ENCODE assay signal across 2 fruit fly cellular contexts in the genomic region with DNA sequence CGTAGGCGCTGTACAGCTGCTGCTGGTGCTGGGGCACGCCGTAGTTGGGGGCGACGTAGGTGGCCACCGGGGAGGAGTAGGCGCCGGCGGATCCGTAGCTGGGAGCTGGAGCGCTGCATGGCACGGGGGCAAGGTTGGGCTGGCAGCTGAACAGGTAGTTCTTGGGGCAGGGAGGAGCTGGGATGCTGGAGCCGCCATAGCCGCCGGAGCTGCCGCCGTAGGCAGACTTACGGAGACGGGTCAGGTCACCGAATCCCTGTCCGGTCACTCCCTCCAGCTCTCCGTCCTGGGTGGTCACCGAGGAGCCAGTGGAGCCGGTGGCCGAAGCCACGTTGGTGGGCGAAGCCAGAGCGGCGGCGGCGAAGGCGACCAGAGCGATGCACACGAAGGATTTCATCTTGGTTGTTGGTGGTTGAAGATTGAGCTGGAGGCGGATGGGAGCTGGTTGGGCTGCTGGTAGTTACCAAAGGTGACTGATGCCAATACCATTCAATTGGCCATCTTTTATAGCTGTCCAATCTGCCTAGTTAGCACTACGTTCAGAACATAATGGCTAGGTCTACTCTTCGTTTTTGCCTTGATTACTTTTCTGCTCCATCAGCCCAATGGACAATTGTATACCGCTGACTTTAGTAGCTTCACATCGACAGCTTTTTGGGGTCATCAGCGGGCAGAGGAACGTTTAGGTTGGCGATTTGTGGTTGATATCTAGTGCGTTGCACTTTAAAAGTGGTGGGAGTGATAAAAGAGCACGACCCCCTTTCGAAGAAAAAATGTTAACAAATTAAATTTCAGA.
TF ChIP-seq lines count a peak whose summit lies in the region.

A gene (minus strand): TSS at position 478 of the 796 bp plus-strand sequence.

- TF ChIP-seq CTCF in whole organism, embryonic (GFP tag; optimal IDR thresholded peaks at IDR 0.05; lab: Kevin White, UChicago), result no peak

TF ChIP-seq in whole organism, adult, 20 proteins besides CTCF, POLR2A, EP300 and RAD21:
- no peak for TF ChIP-seq cnc (optimal IDR thresholded peaks at IDR 0.05; lab: Kevin White, UChicago)
- no peak for TF ChIP-seq ovo (GFP tag; optimal IDR thresholded peaks at IDR 0.05; lab: Kevin White, UChicago)
- TF ChIP-seq Clk (GFP tag; optimal IDR thresholded peaks at IDR 0.05; lab: Kevin White, UChicago), result no peak
- no peak for TF ChIP-seq CG14711 (tag; optimal IDR thresholded peaks at IDR 0.05; lab: Kevin White, UChicago)
- TF ChIP-seq Crg-1 (GFP tag; optimal IDR thresholded peaks at IDR 0.05; lab: Kevin White, UChicago), result no peak
- TF ChIP-seq cic (GFP tag; optimal IDR thresholded peaks at IDR 0.05; lab: Kevin White, UChicago), result no peak
- no peak for TF ChIP-seq CG7045 (GFP tag; optimal IDR thresholded peaks at IDR 0.05; lab: Kevin White, UChicago)
- peak; percentile 98 for TF ChIP-seq tj (GFP tag; optimal IDR thresholded peaks at IDR 0.05; lab: Kevin White, UChicago)
- no peak for TF ChIP-seq CG11617 (GFP tag; optimal IDR thresholded peaks at IDR 0.05; lab: Kevin White, UChicago)

TF ChIP-seq in whole organism, embryonic, 481 proteins besides CTCF, POLR2A, EP300 and RAD21:
- TF ChIP-seq CG6689 (GFP tag; IDR thresholded peaks at IDR 0.05; lab: Robert Waterston, UW) (0 out of 2 replicates have a peak, but pooled peaks have one; percentile 9), ssp (GFP tag; IDR thresholded peaks at IDR 0.05; lab: Robert Waterston, UW) (peak; percentile 15; the same call in 1 of the 2 replicates), CG7271 (tag; optimal IDR thresholded peaks at IDR 0.05; lab: Kevin White, UChicago) (no peak), bab2 (GFP tag; optimal IDR thresholded peaks at IDR 0.05; lab: Kevin White, UChicago) (no peak), CG6813 (GFP tag; optimal IDR thresholded peaks at IDR 0.05; lab: Kevin White, UChicago) (no peak), CHES-1-like (GFP tag; optimal IDR thresholded peaks at IDR 0.05; lab: Kevin White, UChicago) (no peak), kah (GFP tag; optimal IDR thresholded peaks at IDR 0.05; lab: Kevin White, UChicago) (no peak), Hr39 (optimal IDR thresholded peaks at IDR 0.05; lab: Kevin White, UChicago) (peak; percentile 43), Gsc (GFP tag; IDR thresholded peaks at IDR 0.05; lab: Robert Waterston, UW) (0 out of 2 replicates have a peak, but pooled peaks have one; percentile 13), Atf-2 (GFP tag; optimal IDR thresholded peaks at IDR 0.05; lab: Kevin White, UChicago) (no peak), Med (GFP tag; lab: Kevin White, UChicago) (peak; percentile 61), sens (GFP tag; lab: Kevin White, UChicago) (peak; percentile 32), CG7745 (tag; optimal IDR thresholded peaks at IDR 0.05; lab: Kevin White, UChicago) (no peak), shn (GFP tag; optimal IDR thresholded peaks at IDR 0.05; lab: Kevin White, UChicago) (no peak), CG11093 (GFP tag; IDR thresholded peaks at IDR 0.05; lab: Robert Waterston, UW) (0 out of 3 replicates have a peak, but pooled peaks have one; percentile 53)
TF ChIP-seq in whole organism, embryonic: peak in this region for 7.
